Worm (Caenorhabditis elegans) whole organism, young adult: Measurements from ENCODE around the gene sec-61.A.

Experiments used
- B0019.2 ChIP-seq: fragments of 200-800 bp; sonication (Bioruptor generic); conservative IDR thresholded peaks from 2 replicates; pipeline ENCODE4 v1.3.6; 2022; ENCODE audit warnings: missing genetic modification reagents, missing genetic modification characterization, missing compliant biosample characterization
- B0336.3 ChIP-seq: fragments of 200-800 bp; sonication (Bioruptor generic); IDR thresholded peaks from 2 replicates; pipeline ENCODE4 v1.3.6; 2022; ENCODE audit warnings: missing genetic modification characterization, missing compliant biosample characterization
- C17E4.6 ChIP-seq: fragments of 200-800 bp; sonication (Bioruptor generic); IDR thresholded peaks from 2 replicates; pipeline ENCODE4 v1.3.6; 2022; ENCODE audit warnings: missing genetic modification reagents, missing genetic modification characterization, missing compliant biosample characterization
- D2030.7 ChIP-seq: fragments of 200-800 bp; sonication (Bioruptor generic); IDR thresholded peaks from 2 replicates; pipeline ENCODE4 v1.3.6; 2022; ENCODE audit warnings: missing genetic modification reagents, missing genetic modification characterization, missing compliant biosample characterization
- F22D6.2 ChIP-seq: sonication (generic microtip); optimal IDR thresholded peaks from 2 replicates; lab custom pipeline; 2016; ENCODE audit warnings: mild to moderate bottlenecking, missing genetic modification characterization, missing compliant biosample characterization
- F23B12.7 ChIP-seq: sonication (generic microtip); optimal IDR thresholded peaks from 2 replicates; lab custom pipeline; 2017; ENCODE audit warnings: missing genetic modification characterization, mild to moderate bottlenecking, missing compliant biosample characterization, antibody characterized with exemption, moderate library complexity; ENCODE audit not compliant: insufficient read depth
- K11D2.4 ChIP-seq: fragments of 200-800 bp; sonication (Bioruptor generic); IDR thresholded peaks from 2 replicates; pipeline ENCODE4 v1.3.6; 2022; ENCODE audit warnings: missing genetic modification reagents, missing genetic modification characterization, missing compliant biosample characterization
- Y53G8AR.9 ChIP-seq: fragments of 200-800 bp; sonication (Bioruptor generic); conservative IDR thresholded peaks from 2 replicates; pipeline ENCODE4 v1.3.6; 2022; ENCODE audit warnings: missing genetic modification reagents, missing genetic modification characterization, missing compliant biosample characterization
- ZK185.1 ChIP-seq: sonication (generic microtip); optimal IDR thresholded peaks from 2 replicates; lab custom pipeline; 2016; ENCODE audit warnings: mild to moderate bottlenecking, missing genetic modification characterization, missing compliant biosample characterization; ENCODE audit not compliant: poor library complexity, severe bottlenecking
- ama-1 ChIP-seq, 3 experiments: fragments of 150-350 bp in 1 of 3; sonication (generic microtip) in 2 of 3; optimal IDR thresholded peaks; 2 replicates each; lab custom pipeline; 2014 to 2018; ENCODE audit warnings: missing biosample characterization in 2 of 3, missing genetic modification characterization in 2 of 3, missing genetic modification reagents in 2 of 3
- aptf-2 ChIP-seq: fragments of 200-800 bp; sonication (Bioruptor generic); conservative IDR thresholded peaks from 2 replicates; pipeline ENCODE4 v1.3.6; 2022; ENCODE audit warnings: missing genetic modification reagents, missing genetic modification characterization, missing compliant biosample characterization
- cebp-2 ChIP-seq: fragments of 200-800 bp; sonication (Bioruptor generic); IDR thresholded peaks from 2 replicates; pipeline ENCODE4 v1.3.6; 2022; ENCODE audit warnings: missing genetic modification characterization, missing compliant biosample characterization
- efl-1 ChIP-seq: fragments of 150-350 bp; optimal IDR thresholded peaks from 2 replicates; lab custom pipeline; 2014; ENCODE audit warnings: missing biosample characterization, missing genetic modification reagents, missing genetic modification characterization
- ekl-4 ChIP-seq: fragments of 200-800 bp; sonication (Bioruptor generic); IDR thresholded peaks from 2 replicates; pipeline ENCODE4 v1.3.6; 2022; ENCODE audit warnings: missing genetic modification reagents, missing genetic modification characterization, missing compliant biosample characterization
- ets-4 ChIP-seq: fragments of 200-800 bp; sonication (Bioruptor generic); optimal IDR thresholded peaks from 2 replicates; lab custom pipeline; 2018; ENCODE audit warnings: mild to moderate bottlenecking, missing genetic modification characterization, missing compliant biosample characterization
- him-1 ChIP-seq: sonication (generic microtip); optimal IDR thresholded peaks from 2 replicates; lab custom pipeline; 2016; ENCODE audit warnings: missing genotype, missing genetic modification reagents, missing genetic modification characterization, missing compliant biosample characterization
- hlh-26 ChIP-seq: fragments of 200-800 bp; sonication (Bioruptor generic); conservative IDR thresholded peaks from 2 replicates; pipeline ENCODE4 v1.3.6; 2022; ENCODE audit warnings: missing genetic modification reagents, missing genetic modification characterization, missing compliant biosample characterization
- hmg-1.2 ChIP-seq: fragments of 200-800 bp; sonication (Bioruptor generic); IDR thresholded peaks from 2 replicates; pipeline ENCODE4 v1.3.6; 2022; ENCODE audit warnings: missing genetic modification reagents, missing genetic modification characterization, missing compliant biosample characterization
- hmg-20 ChIP-seq: fragments of 200-800 bp; sonication (Bioruptor generic); IDR thresholded peaks from 2 replicates; pipeline ENCODE4 v1.3.6; 2022; ENCODE audit warnings: missing genetic modification reagents, missing genetic modification characterization, missing compliant biosample characterization
- hrde-1 ChIP-seq: sonication (generic microtip); optimal IDR thresholded peaks from 2 replicates; lab custom pipeline; 2016; ENCODE audit warnings: missing genetic modification characterization, mild to moderate bottlenecking, missing compliant biosample characterization, moderate library complexity, missing genotype, missing genetic modification reagents, borderline replicate concordance
- let-607 ChIP-seq, 2 experiments: fragments of 200-800 bp in 1 of 2; sonication (Bioruptor generic) in 1 of 2; sonication (generic microtip) in 1 of 2; optimal IDR thresholded peaks; 2 replicates each; lab custom pipeline; 2016 to 2018; ENCODE audit warnings: mild to moderate bottlenecking in 2 of 2, missing compliant biosample characterization in 2 of 2, missing genetic modification characterization in 2 of 2, moderate library complexity in 2 of 2, missing genotype in 1 of 2
- lin-35 ChIP-seq, 3 experiments: fragments of 150-350 bp in 2 of 3; sonication (generic microtip) in 1 of 3; optimal IDR thresholded peaks; 2 replicates each; lab custom pipeline; 2014 to 2018; ENCODE audit warnings: missing biosample characterization in 3 of 3, missing genetic modification characterization in 3 of 3, missing genetic modification reagents in 3 of 3
- madf-8 ChIP-seq: fragments of 200-800 bp; sonication (Bioruptor generic); conservative IDR thresholded peaks from 2 replicates; pipeline ENCODE4 v1.3.6; 2022; ENCODE audit warnings: missing genetic modification reagents, missing genetic modification characterization, missing compliant biosample characterization
- mcd-1 ChIP-seq: fragments of 200-800 bp; sonication (Bioruptor generic); IDR thresholded peaks from 2 replicates; pipeline ENCODE4 v1.3.6; 2022; ENCODE audit warnings: missing genetic modification reagents, missing genetic modification characterization, missing compliant biosample characterization
- mel-28 ChIP-seq: sonication (generic microtip); optimal IDR thresholded peaks from 2 replicates; lab custom pipeline; 2016; ENCODE audit warnings: borderline replicate concordance, mild to moderate bottlenecking, missing genetic modification characterization, missing compliant biosample characterization
- mes-4 ChIP-seq: sonication (generic microtip); optimal IDR thresholded peaks from 2 replicates; lab custom pipeline; 2016; ENCODE audit warnings: missing genotype, missing genetic modification characterization, missing compliant biosample characterization
- nfya-1 ChIP-seq: sonication (generic microtip); optimal IDR thresholded peaks from 2 replicates; lab custom pipeline; 2017; ENCODE audit warnings: antibody characterized with exemption, missing compliant biosample characterization, missing genetic modification characterization, borderline replicate concordance; ENCODE audit not compliant: insufficient read depth
- nfyb-1 ChIP-seq: fragments of 200-800 bp; sonication (Bioruptor generic); IDR thresholded peaks from 2 replicates; pipeline ENCODE4 v1.3.6; 2022; ENCODE audit warnings: missing genetic modification reagents, missing genetic modification characterization, missing compliant biosample characterization
- pbrm-1 ChIP-seq: fragments of 200-800 bp; sonication (Bioruptor generic); IDR thresholded peaks from 2 replicates; pipeline ENCODE4 v1.3.6; 2022; ENCODE audit warnings: missing genetic modification reagents, missing genetic modification characterization, missing compliant biosample characterization
- rec-8 ChIP-seq, 2 experiments: sonication (generic microtip); optimal IDR thresholded peaks; 2 replicates each; lab custom pipeline; 2016; ENCODE audit warnings: mild to moderate bottlenecking in 2 of 2, missing genetic modification characterization in 2 of 2, missing genetic modification reagents in 2 of 2, missing genotype in 2 of 2, missing biosample characterization in 1 of 2, missing compliant biosample characterization in 1 of 2, moderate library complexity in 1 of 2
- snpc-4 ChIP-seq, 5 experiments: fragments of 150-350 bp in 1 of 5; sonication (generic microtip) in 4 of 5; optimal IDR thresholded peaks; 2 replicates each; lab custom pipeline; 2014 to 2018; ENCODE audit warnings: missing genetic modification characterization in 5 of 5, missing biosample characterization in 3 of 5, antibody characterized with exemption in 2 of 5, mild to moderate bottlenecking in 2 of 5, missing compliant biosample characterization in 2 of 5, missing genotype in 2 of 5, moderate library complexity in 2 of 5, missing genetic modification reagents in 1 of 5
- somi-1 ChIP-seq: fragments of 200-800 bp; sonication (Bioruptor generic); optimal IDR thresholded peaks from 2 replicates; lab custom pipeline; 2018; ENCODE audit warnings: mild to moderate bottlenecking, missing genetic modification characterization, missing compliant biosample characterization
- tbx-9 ChIP-seq: sonication (generic microtip); optimal IDR thresholded peaks from 2 replicates; lab custom pipeline; 2016; ENCODE audit warnings: borderline replicate concordance, missing genetic modification characterization, inconsistent platforms, missing compliant biosample characterization
- xnd-1 ChIP-seq: sonication (generic microtip); optimal IDR thresholded peaks from 2 replicates; lab custom pipeline; 2016; ENCODE audit warnings: missing genotype, missing genetic modification reagents, missing genetic modification characterization, missing compliant biosample characterization
- zim-3 ChIP-seq: sonication (generic microtip); optimal IDR thresholded peaks from 2 replicates; lab custom pipeline; 2017; ENCODE audit warnings: mild to moderate bottlenecking, missing genetic modification characterization, moderate library complexity, missing compliant biosample characterization
- ztf-26 ChIP-seq: sonication (generic microtip); optimal IDR thresholded peaks from 2 replicates; lab custom pipeline; 2017; ENCODE audit warnings: missing genetic modification characterization, missing compliant biosample characterization
- ztf-28 ChIP-seq: fragments of 200-800 bp; sonication (Bioruptor generic); IDR thresholded peaks from 2 replicates; pipeline ENCODE4 v1.3.6; 2022; ENCODE audit warnings: missing genetic modification reagents, missing genetic modification characterization, missing compliant biosample characterization

sec-61.A gene

ce11 chrIV:14838095-14838494 is 13.0 kb upstream of the sec-61.A start (continued):
- TF ChIP-seq rec-8 (tag; optimal IDR thresholded peaks at IDR 0.05; lab: Kevin White, UChicago) (peak; percentile 44 to 55), mcd-1 (GFP tag; lab: Robert Waterston, UW) (peak; percentile 65; the same call in 1 of the 2 replicates), K11D2.4 (GFP tag; lab: Robert Waterston, UW) (peak; percentile 75; the same call in 1 of the 2 replicates), ZK185.1 (tag; lab: Kevin White, UChicago) (peak; percentile 94), tbx-9 (tag; lab: Kevin White, UChicago) (no peak), ztf-28 (GFP tag; lab: Robert Waterston, UW) (no peak), somi-1 (GFP tag; lab: Kevin White, UChicago) (peak; percentile 64), mes-4 (no peak), efl-1 (GFP tag; lab: Kevin White, UChicago) (peak; percentile 14), hlh-26 (GFP tag; lab: Robert Waterston, UW) (no peak), pbrm-1 (peak; percentile 80), Y53G8AR.9 (GFP tag; lab: Robert Waterston, UW) (no peak; the same call in 1 of the 2 replicates), mel-28 (tag; lab: Kevin White, UChicago) (no peak), cebp-2 (GFP tag; lab: Robert Waterston, UW) (no peak), him-1 (tag; lab: Kevin White, UChicago) (no peak), lin-35 (GFP tag; optimal IDR thresholded peaks at IDR 0.05; lab: Kevin White, UChicago) (peak in 1 of 3 experiments; percentile 80), C17E4.6 (peak; percentile 83; the same call in 1 of the 2 replicates), D2030.7 (GFP tag; lab: Robert Waterston, UW) (peak; percentile 72), let-607 (tag; optimal IDR thresholded peaks at IDR 0.05; lab: Kevin White, UChicago) (peak; percentile 67 to 79), aptf-2 (GFP tag; lab: Robert Waterston, UW) (no peak), nfyb-1 (GFP tag; lab: Robert Waterston, UW) (no peak), hrde-1 (tag; lab: Kevin White, UChicago) (peak; percentile 60), B0019.2 (GFP tag; lab: Robert Waterston, UW) (no peak), hmg-20 (GFP tag; lab: Robert Waterston, UW) (no peak), ets-4 (no peak), F23B12.7 (tag; lab: Kevin White, UChicago) (no peak), xnd-1 (tag; lab: Kevin White, UChicago) (no peak), nfya-1 (no peak), zim-3 (no peak), F22D6.2 (tag; lab: Kevin White, UChicago) (peak; percentile 59), madf-8 (0 out of 2 replicates have a peak, but pooled peaks have one; percentile 12)

ce11 chrIV:14836885-14837284 is 11.8 kb upstream of the sec-61.A start, which contains the start of gene Y57G11C.22:
Gene Y57G11C.22 (plus strand): TSS chrIV:14837211.
- TF ChIP-seq ama-1 (optimal IDR thresholded peaks at IDR 0.05; lab: Kevin White, UChicago) = no peak
- no peak for TF ChIP-seq ama-1 (GFP tag; optimal IDR thresholded peaks at IDR 0.05; lab: Kevin White, UChicago)
- peak; percentile 98 for TF ChIP-seq hmg-1.2 (GFP tag; lab: Robert Waterston, UW)

ce11 chrIV:14833537-14833936 is 8.5 kb upstream of the sec-61.A start:
- TF ChIP-seq snpc-4 (GFP tag; optimal IDR thresholded peaks at IDR 0.05; lab: Kevin White, UChicago) (no peak), snpc-4 (tag; optimal IDR thresholded peaks at IDR 0.05; lab: Kevin White, UChicago) (peak in 1 of 4 experiments; percentile 47), ztf-26 (tag; lab: Kevin White, UChicago) (no peak), cebp-2 (GFP tag; lab: Robert Waterston, UW) (no peak), ekl-4 (GFP tag; lab: Robert Waterston, UW) (no peak), B0336.3 (no peak)
